Fruit fly (Drosophila melanogaster) whole organism: Measurements from ENCODE around the gene p115.
A peak's percentile ranks its signal among the peaks of the same experiment; 100 is the strongest.

Experiments
- CG8478 ChIP-seq: fragments of >200 bp; optimal IDR thresholded peaks from 2 replicates; lab custom pipeline; 2018; ENCODE audit warnings: inconsistent platforms
- Dll ChIP-seq: fragments of >200 bp; optimal IDR thresholded peaks from 2 replicates; lab custom pipeline; 2017
- EcR ChIP-seq, 2 experiments: fragments of >200 bp; optimal IDR thresholded peaks; 2 replicates each; lab custom pipeline; 2017; ENCODE audit warnings: missing biosample characterization in 2 of 2, missing genetic modification characterization in 2 of 2, missing genetic modification reagents in 2 of 2
- pan ChIP-seq: fragments of >200 bp; optimal IDR thresholded peaks from 2 replicates; lab custom pipeline; 2017
- psq ChIP-seq: fragments of >200 bp; optimal IDR thresholded peaks from 2 replicates; lab custom pipeline; 2017
- usp ChIP-seq: fragments of >200 bp; optimal IDR thresholded peaks from 2 replicates; lab custom pipeline; 2017; ENCODE audit warnings: missing biosample characterization, missing genetic modification characterization, mixed read lengths

The p115 gene

DNA sequence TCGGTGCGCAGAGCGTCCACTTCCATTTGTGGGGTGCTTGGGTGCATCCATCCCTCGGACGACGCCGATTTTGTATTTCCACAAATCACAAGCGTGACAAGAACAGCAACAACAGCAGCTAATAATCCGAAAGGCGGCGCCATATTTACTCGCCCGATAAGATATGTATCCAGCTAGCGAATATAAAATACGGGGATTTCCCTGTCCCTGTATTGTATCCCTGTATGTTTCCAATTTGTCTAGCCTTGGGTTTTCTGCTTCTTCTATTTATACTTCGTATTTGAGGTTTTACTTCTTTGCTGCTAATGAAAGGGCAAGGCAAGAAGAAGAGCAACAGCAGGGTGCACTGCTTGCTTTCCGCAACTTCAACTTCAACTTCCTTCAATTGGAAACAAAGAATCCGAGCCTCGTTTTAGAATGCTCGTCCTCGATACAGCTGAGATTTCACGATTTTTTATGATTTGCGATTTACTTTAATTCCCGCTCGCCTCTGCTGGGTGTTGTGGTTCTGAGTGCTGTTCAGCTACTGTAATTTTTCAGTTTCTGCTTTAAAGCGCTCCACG, 50.4 kb downstream of the p115 start:
- TF ChIP-seq Dll (no peak), pan (no peak), psq (no peak), usp (no peak), EcR (GFP tag; optimal IDR thresholded peaks at IDR 0.05; lab: Kevin White, UChicago) (no peak), CG8478 (no peak)

dm6 chrX:7944772-7945722, 51.2 kb downstream of the p115 start:
- TF ChIP-seq Dll, result peak; percentile 94
- no peak for TF ChIP-seq usp
